Fruit fly (Drosophila melanogaster) whole organism, embryonic: ENCODE data around the gene CG6041.

ENCODE experiments used
- Atf-2 ChIP-seq: fragments of 200-800 bp; sonication (Bioruptor generic); optimal IDR thresholded peaks from 2 replicates; lab custom pipeline; 2016; ENCODE audit warnings: missing biosample characterization, missing genetic modification characterization
- B-H1 ChIP-seq: fragments of 200-800 bp; sonication (Bioruptor generic); IDR thresholded peaks from 3 replicates; pipeline ENCODE4 v1.3.6; 2022; ENCODE audit warnings: missing biosample characterization, missing genetic modification characterization
- CG10979 ChIP-seq: fragments of 200-800 bp; sonication (Bioruptor generic); optimal IDR thresholded peaks from 2 replicates; lab custom pipeline; 2018; ENCODE audit warnings: missing biosample characterization, mild to moderate bottlenecking, missing genetic modification characterization, moderate library complexity
- CG12104 ChIP-seq: fragments of 200-800 bp; sonication (Bioruptor generic); optimal IDR thresholded peaks from 3 replicates; lab custom pipeline; 2016; ENCODE audit warnings: missing biosample characterization, missing genetic modification characterization
- CG12769 ChIP-seq: fragments of 200-800 bp; sonication (Bioruptor generic); optimal IDR thresholded peaks from 2 replicates; lab custom pipeline; 2019; ENCODE audit warnings: missing biosample characterization, mild to moderate bottlenecking, missing genetic modification characterization, moderate library complexity
- CG1602 ChIP-seq: fragments of 200-800 bp; sonication (Bioruptor generic); optimal IDR thresholded peaks from 3 replicates; lab custom pipeline; 2016; ENCODE audit warnings: missing biosample characterization, missing genetic modification characterization
- CG16815 ChIP-seq: fragments of 200-800 bp; sonication (Bioruptor generic); optimal IDR thresholded peaks from 3 replicates; lab custom pipeline; 2017; ENCODE audit warnings: missing biosample characterization, mild to moderate bottlenecking, missing genetic modification characterization
- CG17802 ChIP-seq: fragments of 200-800 bp; sonication (Bioruptor generic); optimal IDR thresholded peaks from 2 replicates; lab custom pipeline; 2018; ENCODE audit warnings: missing biosample characterization, mild to moderate bottlenecking, missing genetic modification characterization, moderate library complexity
- CG30403 ChIP-seq: fragments of 200-800 bp; sonication (Bioruptor generic); optimal IDR thresholded peaks from 3 replicates; lab custom pipeline; 2016; ENCODE audit warnings: missing biosample characterization, missing genetic modification characterization
- CG31365 ChIP-seq: fragments of 200-800 bp; sonication (Bioruptor generic); optimal IDR thresholded peaks from 2 replicates; lab custom pipeline; 2018; ENCODE audit warnings: missing biosample characterization, mild to moderate bottlenecking, missing genetic modification characterization
- CG6689 ChIP-seq: fragments of 200-800 bp; sonication (Bioruptor generic); IDR thresholded peaks from 2 replicates; pipeline ENCODE4 v1.3.6; 2022; ENCODE audit warnings: missing biosample characterization, missing genetic modification characterization
- CG7839 ChIP-seq: fragments of 200-800 bp; sonication (Bioruptor generic); optimal IDR thresholded peaks from 3 replicates; lab custom pipeline; 2018; ENCODE audit warnings: missing biosample characterization, mild to moderate bottlenecking, missing genetic modification characterization, moderate library complexity
- D19A ChIP-seq: fragments of 200-800 bp; optimal IDR thresholded peaks from 3 replicates; lab custom pipeline; 2019; ENCODE audit warnings: missing biosample characterization, mild to moderate bottlenecking, missing genetic modification characterization, moderate library complexity
- Dfd ChIP-seq, 2 experiments: fragments of >200 bp; optimal IDR thresholded peaks; 2 replicates each; lab custom pipeline; 2017; ENCODE audit warnings: missing biosample characterization in 2 of 2, missing genetic modification characterization in 2 of 2
- Drgx ChIP-seq: fragments of 200-800 bp; sonication (Bioruptor generic); IDR thresholded peaks from 2 replicates; pipeline ENCODE4 v1.3.6; 2022; ENCODE audit warnings: missing biosample characterization, missing genetic modification characterization
- Ets65A ChIP-seq: fragments of 200-800 bp; sonication (Bioruptor generic); peaks from one replicate; lab custom pipeline; 2016; ENCODE audit warnings: missing biosample characterization, missing genetic modification characterization
- Gug ChIP-seq: fragments of 200-800 bp; sonication (Bioruptor generic); IDR thresholded peaks from 4 replicates; pipeline ENCODE4 v1.3.6; 2022; ENCODE audit warnings: missing biosample characterization, missing genetic modification characterization
- H15 ChIP-seq: fragments of 200-800 bp; sonication (Bioruptor generic); IDR thresholded peaks from 3 replicates; pipeline ENCODE4 v1.3.6; 2022; ENCODE audit warnings: missing biosample characterization, missing genetic modification characterization
- Med ChIP-seq: fragments of 200-800 bp; sonication (Bioruptor generic); peaks from one replicate; lab custom pipeline; 2016; ENCODE audit warnings: missing biosample characterization, missing genetic modification characterization, mild to moderate bottlenecking, inconsistent platforms, moderate library complexity
- Meics ChIP-seq: fragments of 200-800 bp; sonication (Bioruptor generic); optimal IDR thresholded peaks from 2 replicates; lab custom pipeline; 2017; ENCODE audit warnings: missing biosample characterization, mild to moderate bottlenecking, missing genetic modification characterization
- Oaz ChIP-seq: fragments of 200-800 bp; sonication (Bioruptor generic); IDR thresholded peaks from 2 replicates; pipeline ENCODE4 v1.3.6; 2022; ENCODE audit warnings: missing biosample characterization, missing genetic modification characterization
- Ssrp ChIP-seq: fragments of 200-800 bp; sonication (Bioruptor generic); optimal IDR thresholded peaks from 2 replicates; lab custom pipeline; 2018; ENCODE audit warnings: missing biosample characterization, mild to moderate bottlenecking, missing genetic modification characterization, moderate library complexity
- Trl ChIP-seq, 3 experiments: fragments of >200 bp in 2 of 3; fragments of 200-800 bp in 1 of 3; sonication (Bioruptor generic) in 1 of 3; optimal IDR thresholded peaks; 2 replicates in 1 of 3; 3 replicates in 2 of 3; lab custom pipeline; 2016 to 2017; ENCODE audit warnings: missing biosample characterization in 1 of 3, missing genetic modification characterization in 1 of 3
- abd-A ChIP-seq: fragments of 200-800 bp; sonication (Bioruptor generic); optimal IDR thresholded peaks from 3 replicates; lab custom pipeline; 2019; ENCODE audit warnings: missing biosample characterization, mild to moderate bottlenecking, missing genetic modification characterization, moderate library complexity
- ase ChIP-seq: fragments of 200-800 bp; sonication (Bioruptor generic); IDR thresholded peaks from 3 replicates; pipeline ENCODE4 v1.3.6; 2022; ENCODE audit warnings: missing biosample characterization, missing genetic modification characterization
- bowl ChIP-seq: fragments of 200-800 bp; sonication (Bioruptor generic); IDR thresholded peaks from 2 replicates; pipeline ENCODE4 v1.3.6; 2022; ENCODE audit warnings: missing biosample characterization, missing genetic modification characterization
- bsh ChIP-seq, 2 experiments: fragments of 200-800 bp; sonication (Bioruptor generic); optimal IDR thresholded peaks; 2 replicates each; lab custom pipeline; 2017 to 2018; ENCODE audit warnings: mild to moderate bottlenecking in 2 of 2, missing biosample characterization in 2 of 2, missing genetic modification characterization in 2 of 2, moderate library complexity in 1 of 2
- cg ChIP-seq: fragments of 200-800 bp; sonication (Bioruptor generic); optimal IDR thresholded peaks from 3 replicates; lab custom pipeline; 2019; ENCODE audit warnings: missing biosample characterization, mild to moderate bottlenecking, missing genetic modification characterization, moderate library complexity
- chif ChIP-seq, 2 experiments: fragments of 200-800 bp; sonication (Bioruptor generic); optimal IDR thresholded peaks; 3 replicates each; lab custom pipeline; 2016; ENCODE audit warnings: missing biosample characterization in 2 of 2, missing genetic modification characterization in 2 of 2
- dimm ChIP-seq: fragments of 200-800 bp; sonication (Bioruptor generic); IDR thresholded peaks from 2 replicates; pipeline ENCODE4 v1.3.6; 2022; ENCODE audit warnings: missing biosample characterization, missing genetic modification characterization
- dysf ChIP-seq: fragments of 200-800 bp; sonication (Bioruptor generic); IDR thresholded peaks from 3 replicates; pipeline ENCODE4 v1.3.6; 2022; ENCODE audit warnings: missing biosample characterization, missing genetic modification characterization
- grau ChIP-seq: fragments of 200-800 bp; optimal IDR thresholded peaks from 3 replicates; lab custom pipeline; 2019; ENCODE audit warnings: missing biosample characterization, mild to moderate bottlenecking, missing genetic modification characterization, moderate library complexity
- hb ChIP-seq: fragments of 200-800 bp; sonication (Bioruptor generic); IDR thresholded peaks from 3 replicates; pipeline ENCODE4 v1.3.6; 2022; ENCODE audit warnings: missing biosample characterization, missing genetic modification characterization; ENCODE audit not compliant: partially characterized antibody
- hbn ChIP-seq: fragments of 200-800 bp; sonication (Bioruptor generic); IDR thresholded peaks from 2 replicates; pipeline ENCODE4 v1.3.6; 2022; ENCODE audit warnings: missing biosample characterization, missing genetic modification characterization; ENCODE audit not compliant: partially characterized antibody
- inv ChIP-seq: fragments of 200-800 bp; sonication (Bioruptor generic); IDR thresholded peaks from 2 replicates; pipeline ENCODE4 v1.3.6; 2022; ENCODE audit warnings: missing biosample characterization, missing genetic modification characterization; ENCODE audit not compliant: partially characterized antibody
- lilli ChIP-seq: fragments of 200-800 bp; sonication (Bioruptor generic); optimal IDR thresholded peaks from 3 replicates; lab custom pipeline; 2016; ENCODE audit warnings: missing biosample characterization, missing genetic modification characterization
- lov ChIP-seq, 2 experiments: fragments of 200-800 bp in 1 of 2; fragments of >200 bp in 1 of 2; sonication (Bioruptor generic) in 1 of 2; IDR thresholded peaks in 1 of 2; optimal IDR thresholded peaks in 1 of 2; 2 replicates in 1 of 2; 3 replicates in 1 of 2; pipeline versions ENCODE4 v1.3.6 to Lab custom; 2017 to 2022; ENCODE audit warnings: missing biosample characterization in 1 of 2, missing genetic modification characterization in 1 of 2
- nom ChIP-seq: fragments of 200-800 bp; sonication (Bioruptor generic); optimal IDR thresholded peaks from 2 replicates; lab custom pipeline; 2017; ENCODE audit warnings: missing biosample characterization, missing genetic modification characterization, mild to moderate bottlenecking, moderate library complexity, missing genetic modification reagents
- phol ChIP-seq: fragments of 200-800 bp; sonication (Bioruptor generic); optimal IDR thresholded peaks from 3 replicates; lab custom pipeline; 2018; ENCODE audit warnings: missing biosample characterization, mild to moderate bottlenecking, missing genetic modification characterization, moderate library complexity
- prd ChIP-seq, 3 experiments: fragments of >200 bp in 2 of 3; fragments of 200-800 bp in 1 of 3; sonication (Bioruptor generic) in 1 of 3; optimal IDR thresholded peaks in 2 of 3; IDR thresholded peaks in 1 of 3; 2 replicates in 2 of 3; 3 replicates in 1 of 3; pipeline versions ENCODE4 v1.3.6 to Lab custom; 2017 to 2022; ENCODE audit warnings: missing biosample characterization in 1 of 3, missing genetic modification characterization in 1 of 3
- row ChIP-seq: fragments of 200-800 bp; sonication (Bioruptor generic); IDR thresholded peaks from 3 replicates; pipeline ENCODE4 v1.3.6; 2022; ENCODE audit warnings: missing biosample characterization, missing genetic modification characterization
- run ChIP-seq: fragments of 200-800 bp; sonication (Bioruptor generic); optimal IDR thresholded peaks from 3 replicates; lab custom pipeline; 2018; ENCODE audit warnings: missing biosample characterization, mild to moderate bottlenecking, missing genetic modification characterization
- sc ChIP-seq, 3 experiments: fragments of >200 bp in 2 of 3; fragments of 200-800 bp in 1 of 3; sonication (Bioruptor generic) in 1 of 3; optimal IDR thresholded peaks; 2 replicates in 2 of 3; 3 replicates in 1 of 3; lab custom pipeline; 2017; ENCODE audit warnings: mild to moderate bottlenecking in 1 of 3, missing biosample characterization in 1 of 3, missing genetic modification characterization in 1 of 3, missing genetic modification reagents in 1 of 3
- sqz ChIP-seq: fragments of 200-800 bp; sonication (Bioruptor generic); optimal IDR thresholded peaks from 3 replicates; lab custom pipeline; 2018; ENCODE audit warnings: missing biosample characterization, mild to moderate bottlenecking, missing genetic modification characterization
- ssp ChIP-seq: fragments of 200-800 bp; sonication (Bioruptor generic); IDR thresholded peaks from 2 replicates; pipeline ENCODE4 v1.3.6; 2022; ENCODE audit warnings: missing biosample characterization, missing genetic modification characterization
- stwl ChIP-seq: fragments of 200-800 bp; sonication (Bioruptor generic); optimal IDR thresholded peaks from 3 replicates; lab custom pipeline; 2018; ENCODE audit warnings: missing biosample characterization, mild to moderate bottlenecking, missing genetic modification characterization, moderate library complexity
- zfh2 ChIP-seq: fragments of 200-800 bp; sonication (Bioruptor generic); optimal IDR thresholded peaks from 2 replicates; lab custom pipeline; 2016; ENCODE audit warnings: missing biosample characterization, missing genetic modification characterization

CG6041 gene

DNA sequence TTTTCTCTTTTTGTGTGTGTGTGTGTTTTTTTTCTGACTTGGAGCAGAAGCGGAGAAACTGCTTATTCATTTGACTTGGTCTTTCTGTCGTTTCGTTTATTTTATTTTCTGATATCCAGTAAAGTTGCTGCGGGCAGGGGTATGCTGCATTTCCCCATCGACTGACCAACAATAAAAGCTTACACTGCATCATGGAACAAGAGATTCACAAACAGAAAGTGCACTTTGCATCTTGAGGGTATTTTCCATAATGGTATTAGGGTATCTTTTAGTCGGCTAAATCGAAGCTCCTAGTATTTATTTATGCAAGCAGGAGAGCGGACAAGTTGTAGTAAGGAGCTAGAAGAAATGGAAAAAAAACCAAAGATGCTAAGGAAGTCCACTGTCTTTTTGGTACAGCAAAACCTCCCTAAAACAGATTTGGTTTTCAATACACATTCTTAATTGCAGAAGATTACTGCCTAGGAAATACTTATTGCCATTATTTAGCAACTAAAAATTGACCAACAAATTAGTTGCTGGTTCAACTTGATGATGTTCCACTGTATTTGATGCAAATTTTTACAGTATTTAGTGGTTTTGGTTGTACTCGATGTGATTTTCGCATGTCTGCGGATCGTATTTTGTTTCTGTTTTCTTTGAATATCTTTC is 15.5 kb upstream of the CG6041 start (continued):
- peak; percentile 45; the same call in 2 of the 3 replicates for TF ChIP-seq row (GFP tag; lab: Robert Waterston, UW)
- no peak for TF ChIP-seq bowl (GFP tag; lab: Robert Waterston, UW)
- TF ChIP-seq Atf-2 (GFP tag; lab: Kevin White, UChicago): no peak
- TF ChIP-seq run (tag; lab: Kevin White, UChicago): no peak
- TF ChIP-seq zfh2 (GFP tag; lab: Kevin White, UChicago): peak; percentile 10
- no peak for TF ChIP-seq sc (optimal IDR thresholded peaks at IDR 0.05; lab: Kevin White, UChicago)
- TF ChIP-seq sc (GFP tag; optimal IDR thresholded peaks at IDR 0.05; lab: Kevin White, UChicago): no peak
- TF ChIP-seq phol (tag; lab: Kevin White, UChicago): peak; percentile 3
- TF ChIP-seq grau (tag; lab: Kevin White, UChicago): peak; percentile 47
- TF ChIP-seq CG30403: peak; percentile 37
- peak; percentile 10 for TF ChIP-seq CG12769 (tag; lab: Kevin White, UChicago)
- TF ChIP-seq prd (optimal IDR thresholded peaks at IDR 0.05; lab: Kevin White, UChicago): no peak
- TF ChIP-seq prd (GFP tag; IDR thresholded peaks at IDR 0.05; lab: Robert Waterston, UW): peak; percentile 45; the same call in 1 of the 3 replicates
- TF ChIP-seq Oaz: no peak
- TF ChIP-seq CG16815 (GFP tag; lab: Kevin White, UChicago): peak; percentile 12
- no peak for TF ChIP-seq Trl (optimal IDR thresholded peaks at IDR 0.05; lab: Kevin White, UChicago)
- no peak for TF ChIP-seq Trl (GFP tag; optimal IDR thresholded peaks at IDR 0.05; lab: Kevin White, UChicago)
- TF ChIP-seq CG6689 (GFP tag; lab: Robert Waterston, UW): 0 out of 2 replicates have a peak, but pooled peaks have one; percentile 9
- no peak for TF ChIP-seq CG12104
- TF ChIP-seq B-H1 (GFP tag; lab: Robert Waterston, UW): no peak
- peak; percentile 73 for TF ChIP-seq Med (GFP tag; lab: Kevin White, UChicago)
- TF ChIP-seq H15: no peak
- 0 out of 3 replicates have a peak, but pooled peaks have one; percentile 5 for TF ChIP-seq dysf (GFP tag; lab: Robert Waterston, UW)
- peak; percentile 34 for TF ChIP-seq Ssrp (tag; lab: Kevin White, UChicago)
- 0 out of 3 replicates have a peak, but pooled peaks have one; percentile 27 for TF ChIP-seq ase (GFP tag; lab: Robert Waterston, UW)
- peak; percentile 2 for TF ChIP-seq CG7839 (tag; lab: Kevin White, UChicago)
- TF ChIP-seq bsh (GFP tag; optimal IDR thresholded peaks at IDR 0.05; lab: Kevin White, UChicago): peak; percentile 6 to 23
- peak in 1 of 2 experiments; percentile 15 for TF ChIP-seq chif (GFP tag; optimal IDR thresholded peaks at IDR 0.05; lab: Kevin White, UChicago)
- no peak for TF ChIP-seq hb
- TF ChIP-seq D19A (tag; lab: Kevin White, UChicago): peak; percentile 11
- peak; percentile 55 for TF ChIP-seq Ets65A (GFP tag; lab: Kevin White, UChicago)
- TF ChIP-seq inv: no peak
- no peak for TF ChIP-seq CG17802

DNA sequence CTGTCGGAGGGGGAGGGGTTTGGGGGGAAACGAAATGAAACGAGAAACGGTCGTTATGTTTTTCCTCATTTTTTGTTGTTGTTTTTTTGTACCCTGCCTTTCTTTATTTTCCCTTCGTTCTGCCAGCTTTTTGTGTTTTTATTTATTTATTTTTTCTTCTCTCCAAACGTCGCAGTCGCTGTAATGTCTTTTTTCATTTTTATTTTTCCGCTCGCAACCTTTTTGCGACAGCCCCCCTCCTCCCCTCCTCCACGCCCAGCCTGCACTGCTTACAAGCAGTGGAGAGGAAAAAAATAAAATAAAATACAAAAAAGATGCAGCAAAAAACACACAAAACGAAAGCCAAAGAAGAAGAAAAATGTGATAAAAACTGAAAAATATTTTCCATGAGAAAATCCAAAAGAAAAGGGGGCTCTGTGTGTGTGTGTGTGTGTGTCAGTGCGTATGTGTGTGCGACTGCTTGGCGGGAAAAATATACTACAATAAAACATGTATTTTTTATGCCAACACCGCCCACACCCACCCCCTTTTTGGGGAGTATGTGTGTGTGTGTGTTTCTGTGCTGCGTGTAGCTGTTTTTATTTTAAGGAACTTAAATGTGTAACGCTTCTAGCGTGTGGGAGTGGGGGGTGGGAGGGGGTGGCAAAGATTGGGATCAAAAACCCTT is 12.8 kb upstream of the CG6041 start:
- TF ChIP-seq CG1602 (no peak), sqz (GFP tag; lab: Kevin White, UChicago) (peak; percentile 19), CG31365 (tag; lab: Kevin White, UChicago) (peak; percentile 83), lilli (GFP tag; lab: Kevin White, UChicago) (no peak), CG10979 (tag; lab: Kevin White, UChicago) (no peak), Meics (GFP tag; lab: Kevin White, UChicago) (no peak), bsh (GFP tag; optimal IDR thresholded peaks at IDR 0.05; lab: Kevin White, UChicago) (peak in 1 of 2 experiments; percentile 90), Dfd (GFP tag; optimal IDR thresholded peaks at IDR 0.05; lab: Kevin White, UChicago) (peak in 1 of 2 experiments; percentile 10), Gug (GFP tag; lab: Robert Waterston, UW) (no peak), dimm (GFP tag; lab: Robert Waterston, UW) (no peak), ssp (no peak), cg (GFP tag; lab: Kevin White, UChicago) (peak; percentile 68), Drgx (GFP tag; lab: Robert Waterston, UW) (peak; percentile 76), nom (GFP tag; lab: Kevin White, UChicago) (peak; percentile 93), stwl (tag; lab: Kevin White, UChicago) (peak; percentile 3), hbn (GFP tag; lab: Robert Waterston, UW) (no peak), lov (optimal IDR thresholded peaks at IDR 0.05; lab: Kevin White, UChicago) (no peak), lov (GFP tag; IDR thresholded peaks at IDR 0.05; lab: Robert Waterston, UW) (no peak), abd-A (tag; lab: Kevin White, UChicago) (peak; percentile 18)
